Fruit fly (Drosophila melanogaster) whole organism, wandering third instar larva: ENCODE data around the gene CG3841.

Experiments
- Dfd ChIP-seq: fragments of >200 bp; optimal IDR thresholded peaks from 2 replicates; lab custom pipeline; 2017; ENCODE audit warnings: missing biosample characterization, missing genetic modification characterization
- GATAd ChIP-seq: sonication (Bioruptor generic); optimal IDR thresholded peaks from 2 replicates; lab custom pipeline; 2016; ENCODE audit warnings: missing biosample characterization, missing genetic modification characterization
- Hr78 ChIP-seq: fragments of >200 bp; optimal IDR thresholded peaks from 2 replicates; lab custom pipeline; 2017; ENCODE audit warnings: missing biosample characterization, missing genetic modification characterization
- Jra ChIP-seq: sonication (Bioruptor generic); optimal IDR thresholded peaks from 2 replicates; lab custom pipeline; 2016; ENCODE audit warnings: missing biosample characterization, missing genetic modification characterization
- Myc ChIP-seq: fragments of >200 bp; optimal IDR thresholded peaks from 2 replicates; lab custom pipeline; 2017
- OdsH ChIP-seq: fragments of 200-800 bp; sonication (Bioruptor generic); optimal IDR thresholded peaks from 2 replicates; lab custom pipeline; 2016; ENCODE audit warnings: missing biosample characterization, mild to moderate bottlenecking, missing genetic modification characterization
- Vsx2 ChIP-seq: fragments of 200-300, 225-300 bp; sonication (Bioruptor generic); optimal IDR thresholded peaks from 2 replicates; lab custom pipeline; 2018; ENCODE audit warnings: missing biosample characterization, missing genetic modification characterization; ENCODE audit not compliant: partially characterized antibody
- brk ChIP-seq: fragments of 200-800 bp; sonication (Bioruptor generic); optimal IDR thresholded peaks from 2 replicates; lab custom pipeline; 2016; ENCODE audit warnings: missing biosample characterization, mild to moderate bottlenecking, missing genetic modification characterization
- dsf ChIP-seq: sonication (Bioruptor generic); optimal IDR thresholded peaks from 2 replicates; lab custom pipeline; 2016; ENCODE audit warnings: missing biosample characterization, missing genetic modification characterization, borderline replicate concordance
- ey ChIP-seq: fragments of 200-800 bp; sonication (Bioruptor generic); optimal IDR thresholded peaks from 2 replicates; lab custom pipeline; 2016; ENCODE audit warnings: missing biosample characterization, missing genetic modification characterization
- pan ChIP-seq: fragments of >200 bp; optimal IDR thresholded peaks from 2 replicates; lab custom pipeline; 2017
- rgr ChIP-seq: fragments of 200-800 bp; sonication (Bioruptor generic); optimal IDR thresholded peaks from 3 replicates; lab custom pipeline; 2016; ENCODE audit warnings: missing biosample characterization, mild to moderate bottlenecking, missing genetic modification characterization
- usp ChIP-seq: fragments of >200 bp; optimal IDR thresholded peaks from 2 replicates; lab custom pipeline; 2017; ENCODE audit warnings: missing biosample characterization, missing genetic modification characterization

DNA sequence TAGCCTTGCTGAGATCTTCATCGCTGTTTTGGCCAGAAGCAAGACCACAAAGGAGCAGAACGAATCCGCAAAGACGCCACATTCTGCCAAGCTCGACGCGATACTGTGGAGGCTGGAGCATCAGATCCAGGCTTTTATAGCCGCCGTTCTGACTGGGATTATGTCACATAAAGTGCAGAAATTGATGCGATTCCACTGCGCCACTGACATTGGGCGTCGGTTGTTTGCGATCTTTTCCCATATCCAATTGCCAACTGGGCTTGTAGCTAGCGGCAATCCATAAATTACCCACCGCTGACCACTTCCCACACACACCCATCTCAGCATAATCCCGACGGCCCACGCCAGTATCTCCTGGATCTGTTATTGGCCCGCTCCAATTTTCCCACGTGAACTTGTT is 11.5 kb downstream of the CG3841 start, which contains the start of gene CG4382:
- TF ChIP-seq Vsx2 (GFP tag; lab: Kevin White, UChicago) (no peak), ey (GFP tag; lab: Kevin White, UChicago) (no peak), dsf (GFP tag; lab: Kevin White, UChicago) (no peak), usp (GFP tag; lab: Kevin White, UChicago) (no peak), rgr (no peak), OdsH (no peak), Dfd (GFP tag; lab: Kevin White, UChicago) (no peak), Jra (no peak), GATAd (GFP tag; lab: Kevin White, UChicago) (no peak), Hr78 (GFP tag; lab: Kevin White, UChicago) (no peak), pan (no peak), brk (GFP tag; lab: Kevin White, UChicago) (no peak), Myc (lab: Kevin White, UChicago) (no peak)
